ENCODE assay signal across 1 fruit fly cellular context in genomic region chr3L:18789203-18790018, dm6.
A peak's percentile ranks its signal among the peaks of the same experiment; 100 is the strongest.
TF ChIP-seq lines count a peak whose summit lies in the region.

No protein-coding gene starts in this region.

TF ChIP-seq in whole organism, embryonic, 481 proteins besides CTCF, POLR2A, EP300 and RAD21 (continued from another document and continues in another):
- TF ChIP-seq zen2 (GFP tag; IDR thresholded peaks at IDR 0.05; lab: Robert Waterston, UW; ENCODE audit: partially characterized antibody) = no peak
- TF ChIP-seq pho (GFP tag; optimal IDR thresholded peaks at IDR 0.05; lab: Kevin White, UChicago) = peak; percentile 47
- no peak; the same call in 2 of the 3 replicates for TF ChIP-seq C15 (GFP tag; IDR thresholded peaks at IDR 0.05; lab: Robert Waterston, UW)
- TF ChIP-seq Taf1 (GFP tag; IDR thresholded peaks at IDR 0.05; lab: Robert Waterston, UW) = no peak
- no peak for TF ChIP-seq CG8944 (GFP tag; optimal IDR thresholded peaks at IDR 0.05; lab: Kevin White, UChicago)
- no peak for TF ChIP-seq CkIIα-i1 (GFP tag; IDR thresholded peaks at IDR 0.05; lab: Robert Waterston, UW)
- TF ChIP-seq CG31441 (GFP tag; IDR thresholded peaks at IDR 0.05; lab: Robert Waterston, UW) = peak; percentile 55
- no peak for TF ChIP-seq HmgD (GFP tag; optimal IDR thresholded peaks at IDR 0.05; lab: Kevin White, UChicago)
- TF ChIP-seq CG6854 (GFP tag; optimal IDR thresholded peaks at IDR 0.05; lab: Kevin White, UChicago) = peak; percentile 38
- TF ChIP-seq CG18011 (GFP tag; optimal IDR thresholded peaks at IDR 0.05; lab: Kevin White, UChicago) = no peak
- TF ChIP-seq Nf-YC (tag; optimal IDR thresholded peaks at IDR 0.05; lab: Kevin White, UChicago) = peak; percentile 56
- TF ChIP-seq nau (GFP tag; optimal IDR thresholded peaks at IDR 0.05; lab: Kevin White, UChicago) = peak; percentile 83
- peak; percentile 7 for TF ChIP-seq tap (tag; optimal IDR thresholded peaks at IDR 0.05; lab: Kevin White, UChicago)
- no peak for TF ChIP-seq CG7357 (GFP tag; IDR thresholded peaks at IDR 0.05; lab: Robert Waterston, UW)
- TF ChIP-seq hbn (GFP tag; IDR thresholded peaks at IDR 0.05; lab: Robert Waterston, UW; ENCODE audit: partially characterized antibody) = no peak
- TF ChIP-seq CG13624 (GFP tag; optimal IDR thresholded peaks at IDR 0.05; lab: Kevin White, UChicago) = peak; percentile 2
- no peak for TF ChIP-seq zen (tag; optimal IDR thresholded peaks at IDR 0.05; lab: Kevin White, UChicago)
- TF ChIP-seq CG9215 (GFP tag; IDR thresholded peaks at IDR 0.05; lab: Robert Waterston, UW) = no peak
- TF ChIP-seq NfI (GFP tag; optimal IDR thresholded peaks at IDR 0.05; lab: Kevin White, UChicago) = peak; percentile 27
- no peak for TF ChIP-seq ab (GFP tag; optimal IDR thresholded peaks at IDR 0.05; lab: Kevin White, UChicago)
- TF ChIP-seq Dref (GFP tag; IDR thresholded peaks at IDR 0.05; lab: Robert Waterston, UW) = no peak
- TF ChIP-seq al (GFP tag; IDR thresholded peaks at IDR 0.05; lab: Robert Waterston, UW) = no peak
- no peak; the same call in 1 of the 2 replicates for TF ChIP-seq Rx (GFP tag; IDR thresholded peaks at IDR 0.05; lab: Robert Waterston, UW)
- no peak for TF ChIP-seq Sry-δ (GFP tag; optimal IDR thresholded peaks at IDR 0.05; lab: Kevin White, UChicago)
- TF ChIP-seq Rfx (GFP tag; IDR thresholded peaks at IDR 0.05; lab: Robert Waterston, UW) = peak; percentile 71
- peak; percentile 20; the same call in 1 of the 3 replicates for TF ChIP-seq sr (GFP tag; IDR thresholded peaks at IDR 0.05; lab: Robert Waterston, UW)
- TF ChIP-seq sqz (GFP tag; optimal IDR thresholded peaks at IDR 0.05; lab: Kevin White, UChicago) = peak; percentile 92
- no peak for TF ChIP-seq lilli (GFP tag; optimal IDR thresholded peaks at IDR 0.05; lab: Kevin White, UChicago)
- TF ChIP-seq Hey (tag; optimal IDR thresholded peaks at IDR 0.05; lab: Kevin White, UChicago) = peak; percentile 30
- TF ChIP-seq Poxn (GFP tag; IDR thresholded peaks at IDR 0.05; lab: Robert Waterston, UW) = no peak
- TF ChIP-seq Hr51 (GFP tag; optimal IDR thresholded peaks at IDR 0.05; lab: Kevin White, UChicago) = peak in 1 of 2 experiments; percentile 84
- peak; percentile 57 for TF ChIP-seq schlank (tag; optimal IDR thresholded peaks at IDR 0.05; lab: Kevin White, UChicago)
- no peak for TF ChIP-seq HLH4C (GFP tag; IDR thresholded peaks at IDR 0.05; lab: Robert Waterston, UW; ENCODE audit: partially characterized antibody)
- no peak for TF ChIP-seq sima (GFP tag; optimal IDR thresholded peaks at IDR 0.05; lab: Kevin White, UChicago)
- no peak for TF ChIP-seq esg (GFP tag; conservative IDR thresholded peaks at IDR 0.05; lab: Robert Waterston, UW)
- no peak for TF ChIP-seq CG9876 (GFP tag; optimal IDR thresholded peaks at IDR 0.05; lab: Kevin White, UChicago)
- TF ChIP-seq Lim3 (GFP tag; IDR thresholded peaks at IDR 0.05; lab: Robert Waterston, UW) = no peak
- TF ChIP-seq gsb (GFP tag; IDR thresholded peaks at IDR 0.05; lab: Robert Waterston, UW) = peak; percentile 50; the same call in 1 of the 2 replicates
- TF ChIP-seq CG1233 (GFP tag; optimal IDR thresholded peaks at IDR 0.05; lab: Kevin White, UChicago) = peak; percentile 70
- TF ChIP-seq Six4 (GFP tag; optimal IDR thresholded peaks at IDR 0.05; lab: Kevin White, UChicago) = no peak
- TF ChIP-seq GATAe (GFP tag; conservative IDR thresholded peaks at IDR 0.05; lab: Robert Waterston, UW) = peak; percentile 60; the same call in 1 of the 2 replicates
- no peak for TF ChIP-seq trem (tag; optimal IDR thresholded peaks at IDR 0.05; lab: Kevin White, UChicago)
- TF ChIP-seq knrl (GFP tag; IDR thresholded peaks at IDR 0.05; lab: Robert Waterston, UW; ENCODE audit: partially characterized antibody) = no peak
- no peak for TF ChIP-seq CG14014 (GFP tag; IDR thresholded peaks at IDR 0.05; lab: Robert Waterston, UW)
- TF ChIP-seq CG12744 (GFP tag; optimal IDR thresholded peaks at IDR 0.05; lab: Kevin White, UChicago) = peak; percentile 47
- peak; percentile 65 for TF ChIP-seq CG17385 (GFP tag; optimal IDR thresholded peaks at IDR 0.05; lab: Kevin White, UChicago)
- peak; percentile 43 for TF ChIP-seq CG15601 (tag; optimal IDR thresholded peaks at IDR 0.05; lab: Kevin White, UChicago)
- TF ChIP-seq Doc3 (GFP tag; IDR thresholded peaks at IDR 0.05; lab: Robert Waterston, UW; ENCODE audit: partially characterized antibody) = no peak
- no peak for TF ChIP-seq CG8478 (optimal IDR thresholded peaks at IDR 0.05; lab: Kevin White, UChicago)
- TF ChIP-seq CG34376 (GFP tag; optimal IDR thresholded peaks at IDR 0.05; lab: Kevin White, UChicago) = peak; percentile 94
- no peak for TF ChIP-seq Ravus (GFP tag; IDR thresholded peaks at IDR 0.05; lab: Robert Waterston, UW)
- no peak for TF ChIP-seq chif (GFP tag; optimal IDR thresholded peaks at IDR 0.05; lab: Kevin White, UChicago)
- TF ChIP-seq CG17802 (tag; optimal IDR thresholded peaks at IDR 0.05; lab: Kevin White, UChicago) = no peak
- no peak for TF ChIP-seq Dfd (GFP tag; optimal IDR thresholded peaks at IDR 0.05; lab: Kevin White, UChicago)
- TF ChIP-seq PHDP (tag; optimal IDR thresholded peaks at IDR 0.05; lab: Kevin White, UChicago) = peak; percentile 52
- peak; percentile 40 for TF ChIP-seq CG18599 (GFP tag; optimal IDR thresholded peaks at IDR 0.05; lab: Kevin White, UChicago)
- TF ChIP-seq chn (GFP tag; optimal IDR thresholded peaks at IDR 0.05; lab: Kevin White, UChicago) = no peak
- TF ChIP-seq sug (tag; optimal IDR thresholded peaks at IDR 0.05; lab: Kevin White, UChicago) = peak; percentile 89
- TF ChIP-seq B-H2 (GFP tag; optimal IDR thresholded peaks at IDR 0.05; lab: Kevin White, UChicago) = peak; percentile 67
- TF ChIP-seq CG16813 (GFP tag; IDR thresholded peaks at IDR 0.05; lab: Robert Waterston, UW; ENCODE audit: partially characterized antibody) = no peak
- TF ChIP-seq YL-1 (GFP tag; optimal IDR thresholded peaks at IDR 0.05; lab: Kevin White, UChicago) = peak; percentile 15
- TF ChIP-seq E2f2 (GFP tag; IDR thresholded peaks at IDR 0.05; lab: Robert Waterston, UW) = 0 out of 2 replicates have a peak, but pooled peaks have one; percentile 27
- peak; percentile 41 for TF ChIP-seq Dad (GFP tag; optimal IDR thresholded peaks at IDR 0.05; lab: Kevin White, UChicago)
- peak; percentile 36 for TF ChIP-seq Atf3 (GFP tag; optimal IDR thresholded peaks at IDR 0.05; lab: Kevin White, UChicago)
- TF ChIP-seq E2f1 (GFP tag; IDR thresholded peaks at IDR 0.05; lab: Robert Waterston, UW) = no peak; the same call in 1 of the 2 replicates
- peak; percentile 30 for TF ChIP-seq Ets97D (GFP tag; optimal IDR thresholded peaks at IDR 0.05; lab: Kevin White, UChicago)
- TF ChIP-seq CG14050 (GFP tag; IDR thresholded peaks at IDR 0.05; lab: Robert Waterston, UW) = peak; percentile 44; the same call in 2 of the 3 replicates
- TF ChIP-seq CG8290 (GFP tag; optimal IDR thresholded peaks at IDR 0.05; lab: Kevin White, UChicago) = no peak
- TF ChIP-seq CG8290 (tag; optimal IDR thresholded peaks at IDR 0.05; lab: Kevin White, UChicago) = peak in 1 of 2 experiments; percentile 78
- no peak for TF ChIP-seq inv (GFP tag; IDR thresholded peaks at IDR 0.05; lab: Robert Waterston, UW; ENCODE audit: partially characterized antibody)
- TF ChIP-seq aop (GFP tag; IDR thresholded peaks at IDR 0.05; lab: Robert Waterston, UW) = no peak
- TF ChIP-seq CG7987 (GFP tag; optimal IDR thresholded peaks at IDR 0.05; lab: Kevin White, UChicago) = peak; percentile 75
- TF ChIP-seq CG10654 (GFP tag; optimal IDR thresholded peaks at IDR 0.05; lab: Kevin White, UChicago) = no peak
- peak; percentile 14 for TF ChIP-seq CG11398 (GFP tag; optimal IDR thresholded peaks at IDR 0.05; lab: Kevin White, UChicago)
- peak; percentile 34 for TF ChIP-seq CG1529 (GFP tag; optimal IDR thresholded peaks at IDR 0.05; lab: Kevin White, UChicago)
- TF ChIP-seq Scr (GFP tag; IDR thresholded peaks at IDR 0.05; lab: Robert Waterston, UW; ENCODE audit: partially characterized antibody) = no peak
- no peak for TF ChIP-seq CG11456 (GFP tag; IDR thresholded peaks at IDR 0.05; lab: Robert Waterston, UW)
- TF ChIP-seq hth (optimal IDR thresholded peaks at IDR 0.05; lab: Kevin White, UChicago) = no peak
- peak; percentile 54 for TF ChIP-seq CG9932 (GFP tag; IDR thresholded peaks at IDR 0.05; lab: Robert Waterston, UW)
- no peak for TF ChIP-seq btn (GFP tag; optimal IDR thresholded peaks at IDR 0.05; lab: Kevin White, UChicago)
- peak; percentile 46 for TF ChIP-seq phol (tag; optimal IDR thresholded peaks at IDR 0.05; lab: Kevin White, UChicago)
- TF ChIP-seq CoRest (tag; optimal IDR thresholded peaks at IDR 0.05; lab: Kevin White, UChicago) = peak; percentile 20
- TF ChIP-seq nom (GFP tag; optimal IDR thresholded peaks at IDR 0.05; lab: Kevin White, UChicago) = no peak
- TF ChIP-seq Mrtf (GFP tag; IDR thresholded peaks at IDR 0.05; lab: Robert Waterston, UW) = 0 out of 3 replicates have a peak, but pooled peaks have one; percentile 5
- peak; percentile 78 for TF ChIP-seq CG17912 (GFP tag; optimal IDR thresholded peaks at IDR 0.05; lab: Kevin White, UChicago)
- no peak for TF ChIP-seq sc (optimal IDR thresholded peaks at IDR 0.05; lab: Kevin White, UChicago)
- no peak for TF ChIP-seq sc (GFP tag; optimal IDR thresholded peaks at IDR 0.05; lab: Kevin White, UChicago)
- TF ChIP-seq emc (GFP tag; optimal IDR thresholded peaks at IDR 0.05; lab: Kevin White, UChicago) = no peak
- peak; percentile 43; the same call in 1 of the 2 replicates for TF ChIP-seq Atf6 (GFP tag; IDR thresholded peaks at IDR 0.05; lab: Robert Waterston, UW)
- TF ChIP-seq CG6272 (GFP tag; IDR thresholded peaks at IDR 0.05; lab: Robert Waterston, UW) = no peak
- no peak for TF ChIP-seq CG6654 (GFP tag; optimal IDR thresholded peaks at IDR 0.05; lab: Kevin White, UChicago)
- TF ChIP-seq CG4730 (GFP tag; IDR thresholded peaks at IDR 0.05; lab: Robert Waterston, UW) = no peak
- peak; percentile 31 for TF ChIP-seq CG12299 (tag; optimal IDR thresholded peaks at IDR 0.05; lab: Kevin White, UChicago)
- TF ChIP-seq CG18262 (tag; optimal IDR thresholded peaks at IDR 0.05; lab: Kevin White, UChicago) = no peak
- peak; percentile 92 for TF ChIP-seq CG10543 (GFP tag; optimal IDR thresholded peaks at IDR 0.05; lab: Kevin White, UChicago)
- peak; percentile 50; the same call in 1 of the 2 replicates for TF ChIP-seq onecut (GFP tag; IDR thresholded peaks at IDR 0.05; lab: Robert Waterston, UW)
- no peak for TF ChIP-seq Usf (GFP tag; optimal IDR thresholded peaks at IDR 0.05; lab: Kevin White, UChicago)
- no peak for TF ChIP-seq ttk (GFP tag; IDR thresholded peaks at IDR 0.05; lab: Robert Waterston, UW)
- TF ChIP-seq slbo (GFP tag; IDR thresholded peaks at IDR 0.05; lab: Robert Waterston, UW) = no peak
- peak; percentile 40; the same call in 1 of the 3 replicates for TF ChIP-seq H15 (GFP tag; IDR thresholded peaks at IDR 0.05; lab: Robert Waterston, UW)
- peak; percentile 55 for TF ChIP-seq CG3407 (GFP tag; optimal IDR thresholded peaks at IDR 0.05; lab: Kevin White, UChicago)
- TF ChIP-seq CG5180 (GFP tag; optimal IDR thresholded peaks at IDR 0.05; lab: Kevin White, UChicago) = peak; percentile 62
- TF ChIP-seq Ssrp (tag; optimal IDR thresholded peaks at IDR 0.05; lab: Kevin White, UChicago) = no peak
- TF ChIP-seq CG8281 (tag; optimal IDR thresholded peaks at IDR 0.05; lab: Kevin White, UChicago) = peak; percentile 54
- peak; percentile 50 for TF ChIP-seq bab2 (GFP tag; optimal IDR thresholded peaks at IDR 0.05; lab: Kevin White, UChicago)
- peak; percentile 19 for TF ChIP-seq CG9437 (GFP tag; optimal IDR thresholded peaks at IDR 0.05; lab: Kevin White, UChicago)
- TF ChIP-seq Sin3A (optimal IDR thresholded peaks at IDR 0.05; lab: Kevin White, UChicago) = no peak
- TF ChIP-seq ssp (GFP tag; IDR thresholded peaks at IDR 0.05; lab: Robert Waterston, UW) = no peak
- peak; percentile 95 for TF ChIP-seq CG12769 (tag; optimal IDR thresholded peaks at IDR 0.05; lab: Kevin White, UChicago)
- no peak for TF ChIP-seq ac (GFP tag; optimal IDR thresholded peaks at IDR 0.05; lab: Kevin White, UChicago)
- no peak for TF ChIP-seq amos (GFP tag; IDR thresholded peaks at IDR 0.05; lab: Robert Waterston, UW; ENCODE audit: partially characterized antibody)
- no peak for TF ChIP-seq cas (GFP tag; IDR thresholded peaks at IDR 0.05; lab: Robert Waterston, UW)
- 0 out of 2 replicates have a peak, but pooled peaks have one; percentile 23 for TF ChIP-seq toy (GFP tag; IDR thresholded peaks at IDR 0.05; lab: Robert Waterston, UW)
- TF ChIP-seq CG5245 (GFP tag; optimal IDR thresholded peaks at IDR 0.05; lab: Kevin White, UChicago) = no peak
- peak; percentile 57 for TF ChIP-seq CG2678 (tag; optimal IDR thresholded peaks at IDR 0.05; lab: Kevin White, UChicago)
- no peak for TF ChIP-seq Sry-β (GFP tag; optimal IDR thresholded peaks at IDR 0.05; lab: Kevin White, UChicago)
- no peak for TF ChIP-seq CG2199 (GFP tag; IDR thresholded peaks at IDR 0.05; lab: Robert Waterston, UW)
- 0 out of 2 replicates have a peak, but pooled peaks have one; percentile 20 for TF ChIP-seq wdn (GFP tag; IDR thresholded peaks at IDR 0.05; lab: Robert Waterston, UW)
- TF ChIP-seq CG9727 (GFP tag; optimal IDR thresholded peaks at IDR 0.05; lab: Kevin White, UChicago) = peak; percentile 6
- TF ChIP-seq CG10209 (GFP tag; optimal IDR thresholded peaks at IDR 0.05; lab: Kevin White, UChicago) = peak; percentile 49
- TF ChIP-seq CG10274 (GFP tag; optimal IDR thresholded peaks at IDR 0.05; lab: Kevin White, UChicago) = peak; percentile 33
- no peak for TF ChIP-seq h (optimal IDR thresholded peaks at IDR 0.05; lab: Kevin White, UChicago)
- TF ChIP-seq ranshi (GFP tag; IDR thresholded peaks at IDR 0.05; lab: Robert Waterston, UW) = peak; percentile 31; the same call in 1 of the 2 replicates
- no peak for TF ChIP-seq CG13775 (GFP tag; optimal IDR thresholded peaks at IDR 0.05; lab: Kevin White, UChicago)
- TF ChIP-seq CG10321 (GFP tag; IDR thresholded peaks at IDR 0.05; lab: Robert Waterston, UW) = peak; percentile 88
- TF ChIP-seq ap (GFP tag; IDR thresholded peaks at IDR 0.05; lab: Robert Waterston, UW) = no peak
- peak; percentile 32 for TF ChIP-seq CG13424 (tag; optimal IDR thresholded peaks at IDR 0.05; lab: Kevin White, UChicago)
- peak; percentile 61; the same call in 1 of the 2 replicates for TF ChIP-seq chm (GFP tag; IDR thresholded peaks at IDR 0.05; lab: Robert Waterston, UW)
- peak; percentile 1 for TF ChIP-seq org-1 (GFP tag; optimal IDR thresholded peaks at IDR 0.05; lab: Kevin White, UChicago)
- TF ChIP-seq CG12942 (GFP tag; optimal IDR thresholded peaks at IDR 0.05; lab: Kevin White, UChicago) = peak; percentile 10
- peak; percentile 0 for TF ChIP-seq CG4424 (GFP tag; optimal IDR thresholded peaks at IDR 0.05; lab: Kevin White, UChicago)
- no peak for TF ChIP-seq CG4404 (GFP tag; IDR thresholded peaks at IDR 0.05; lab: Robert Waterston, UW)
